Worm (Caenorhabditis elegans) whole organism, L1 larva: ENCODE results near the gene del-1.
A peak's percentile ranks its signal among the peaks of the same experiment; 100 is the strongest.

ENCODE experiments used
- C04F5.9 ChIP-seq: sonication (generic microtip); optimal IDR thresholded peaks from 2 replicates; lab custom pipeline; 2016; ENCODE audit warnings: missing genetic modification characterization, missing compliant biosample characterization
- blmp-1 ChIP-seq: fragments of 150-350 bp; optimal IDR thresholded peaks from 2 replicates; lab custom pipeline; 2014; ENCODE audit warnings: missing biosample characterization, missing genetic modification characterization
- ceh-63 ChIP-seq: fragments of 200-800 bp; sonication (Bioruptor generic); optimal IDR thresholded peaks from 2 replicates; lab custom pipeline; 2018; ENCODE audit warnings: mild to moderate bottlenecking, missing genetic modification characterization, missing compliant biosample characterization
- ceh-8 ChIP-seq: fragments of 200-800 bp; sonication (Bioruptor generic); optimal IDR thresholded peaks from 2 replicates; lab custom pipeline; 2018; ENCODE audit warnings: mild to moderate bottlenecking, missing genetic modification characterization, moderate library complexity, missing compliant biosample characterization
- efl-3 ChIP-seq: fragments of 200-800 bp; sonication (Bioruptor generic); optimal IDR thresholded peaks from 2 replicates; lab custom pipeline; 2018; ENCODE audit warnings: mild to moderate bottlenecking, missing genetic modification characterization, missing compliant biosample characterization
- egl-13 ChIP-seq: sonication (generic microtip); optimal IDR thresholded peaks from 2 replicates; lab custom pipeline; 2016; ENCODE audit warnings: missing genotype, missing genetic modification reagents, missing genetic modification characterization, missing compliant biosample characterization
- elt-3 ChIP-seq, 6 experiments: fragments of 150-350 bp in 1 of 6; sonication (generic microtip); optimal IDR thresholded peaks; 2 replicates each; lab custom pipeline; 2017 to 2018; ENCODE audit warnings: missing biosample characterization in 6 of 6, missing genetic modification characterization in 6 of 6, inconsistent platforms in 1 of 6
- fkh-10 ChIP-seq: sonication (generic microtip); optimal IDR thresholded peaks from 2 replicates; lab custom pipeline; 2017; ENCODE audit warnings: missing biosample characterization, missing genetic modification reagents, missing genetic modification characterization
- fkh-4 ChIP-seq: sonication (generic microtip); optimal IDR thresholded peaks from 2 replicates; lab custom pipeline; 2016; ENCODE audit warnings: missing compliant biosample characterization, missing genetic modification characterization, borderline replicate concordance
- lin-14 ChIP-seq: fragments of 200-800 bp; sonication (Bioruptor generic); optimal IDR thresholded peaks from 2 replicates; lab custom pipeline; 2018; ENCODE audit warnings: mild to moderate bottlenecking, missing genetic modification characterization, moderate library complexity, missing compliant biosample characterization
- lin-15B ChIP-seq: fragments of 150-350 bp; sonication (generic microtip); optimal IDR thresholded peaks from 3 replicates; lab custom pipeline; 2014; ENCODE audit warnings: missing biosample characterization, missing genetic modification characterization
- mdl-1 ChIP-seq, 2 experiments: fragments of 150-350 bp; optimal IDR thresholded peaks; 2 replicates each; lab custom pipeline; 2014 to 2017; ENCODE audit warnings: missing biosample characterization in 2 of 2, missing genetic modification characterization in 2 of 2, inconsistent platforms in 1 of 2
- nhr-11 ChIP-seq: fragments of 150-350 bp; optimal IDR thresholded peaks from 2 replicates; lab custom pipeline; 2014; ENCODE audit warnings: missing biosample characterization, missing genetic modification characterization
- nhr-12 ChIP-seq: sonication (generic microtip); optimal IDR thresholded peaks from 2 replicates; lab custom pipeline; 2017; ENCODE audit warnings: missing biosample characterization, missing genetic modification characterization
- nhr-28 ChIP-seq: fragments of 150-350 bp; optimal IDR thresholded peaks from 2 replicates; lab custom pipeline; 2014; ENCODE audit warnings: missing biosample characterization, missing genetic modification characterization
- nhr-47 ChIP-seq: sonication (generic microtip); optimal IDR thresholded peaks from 2 replicates; lab custom pipeline; 2016; ENCODE audit warnings: mild to moderate bottlenecking, missing genetic modification characterization, moderate library complexity, missing compliant biosample characterization
- nhr-71 ChIP-seq: sonication (generic microtip); optimal IDR thresholded peaks from 2 replicates; lab custom pipeline; 2016; ENCODE audit warnings: mild to moderate bottlenecking, missing genetic modification characterization, moderate library complexity, missing compliant biosample characterization
- nhr-84 ChIP-seq: sonication (generic microtip); optimal IDR thresholded peaks from 2 replicates; lab custom pipeline; 2017; ENCODE audit warnings: missing biosample characterization, missing genetic modification characterization
- nhr-85 ChIP-seq: sonication (generic microtip); peaks from one replicate; lab custom pipeline; 2016; ENCODE audit warnings: missing genetic modification characterization, inconsistent platforms, missing compliant biosample characterization
- nhr-90 ChIP-seq: sonication (generic microtip); optimal IDR thresholded peaks from 2 replicates; lab custom pipeline; 2016; ENCODE audit warnings: mild to moderate bottlenecking, missing genetic modification characterization, missing compliant biosample characterization; ENCODE audit not compliant: poor library complexity
- pax-3 ChIP-seq: fragments of 200-800 bp; sonication (Bioruptor generic); optimal IDR thresholded peaks from 2 replicates; lab custom pipeline; 2018; ENCODE audit warnings: mild to moderate bottlenecking, missing genetic modification characterization, moderate library complexity, missing compliant biosample characterization
- pqm-1 ChIP-seq: sonication (generic microtip); optimal IDR thresholded peaks from 3 replicates; lab custom pipeline; 2017; ENCODE audit warnings: missing biosample characterization, missing genetic modification characterization
- skn-1 ChIP-seq: fragments of 150-350 bp; optimal IDR thresholded peaks from 2 replicates; lab custom pipeline; 2014; ENCODE audit warnings: missing biosample characterization, missing genetic modification characterization
- snpc-4 ChIP-seq: fragments of 150-350 bp; optimal IDR thresholded peaks from 2 replicates; lab custom pipeline; 2014; ENCODE audit warnings: missing biosample characterization, missing genetic modification characterization
- snu-23 ChIP-seq: sonication (generic microtip); optimal IDR thresholded peaks from 2 replicates; lab custom pipeline; 2016; ENCODE audit warnings: missing genetic modification characterization, missing compliant biosample characterization
- sup-37 ChIP-seq: fragments of 200-800 bp; sonication (Bioruptor generic); optimal IDR thresholded peaks from 2 replicates; lab custom pipeline; 2018; ENCODE audit warnings: mild to moderate bottlenecking, missing genetic modification characterization, missing compliant biosample characterization
- tbx-2 ChIP-seq: sonication (generic microtip); optimal IDR thresholded peaks from 2 replicates; lab custom pipeline; 2016; ENCODE audit warnings: missing genetic modification characterization, missing compliant biosample characterization
- unc-86 ChIP-seq: sonication (generic microtip); optimal IDR thresholded peaks from 2 replicates; lab custom pipeline; 2016; ENCODE audit warnings: missing genetic modification characterization, missing compliant biosample characterization
- unc-98 ChIP-seq: fragments of 200-800 bp; sonication (Bioruptor generic); IDR thresholded peaks from 2 replicates; pipeline ENCODE4 v1.3.6; 2022; ENCODE audit warnings: missing genetic modification characterization, missing compliant biosample characterization
- ztf-4 ChIP-seq: fragments of 150-350 bp; optimal IDR thresholded peaks from 2 replicates; lab custom pipeline; 2014; ENCODE audit warnings: missing biosample characterization, missing genetic modification characterization

del-1 gene

DNA sequence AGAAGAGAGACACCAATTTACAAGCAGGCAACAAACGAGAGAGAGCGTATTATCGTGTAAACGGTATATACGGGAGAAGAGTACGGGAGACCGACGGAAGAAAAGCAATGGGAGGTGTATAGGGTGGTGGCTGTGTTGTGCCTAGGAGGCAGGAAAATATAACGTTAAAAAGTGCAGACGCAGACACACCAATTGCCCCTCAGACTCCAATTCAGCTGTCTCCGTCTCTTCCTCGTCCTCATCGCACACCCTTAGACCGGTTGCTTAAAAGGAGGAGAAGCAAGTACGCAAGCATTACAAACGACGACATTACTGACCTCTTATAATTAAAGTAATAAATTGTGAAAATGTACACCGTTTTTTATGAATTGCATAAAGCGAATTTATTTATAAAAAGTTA lies 44.5 kb downstream of the del-1 start (continued):
- no peak for TF ChIP-seq C04F5.9 (tag; lab: Kevin White, UChicago)
- no peak for TF ChIP-seq sup-37 (GFP tag; lab: Kevin White, UChicago)
- no peak for TF ChIP-seq pqm-1
- TF ChIP-seq nhr-84 (tag; lab: Kevin White, UChicago) = no peak
- peak; percentile 44 for TF ChIP-seq ceh-8
- peak; percentile 77 for TF ChIP-seq nhr-90 (tag; lab: Kevin White, UChicago)
- peak; percentile 16 for TF ChIP-seq lin-15B (tag; lab: Kevin White, UChicago)
- no peak for TF ChIP-seq nhr-28 (tag; lab: Kevin White, UChicago)
- peak; percentile 48 for TF ChIP-seq egl-13
- TF ChIP-seq ceh-63 (GFP tag; lab: Kevin White, UChicago) = no peak
- no peak for TF ChIP-seq unc-98 (GFP tag; lab: Robert Waterston, UW)
- no peak for TF ChIP-seq fkh-4

DNA sequence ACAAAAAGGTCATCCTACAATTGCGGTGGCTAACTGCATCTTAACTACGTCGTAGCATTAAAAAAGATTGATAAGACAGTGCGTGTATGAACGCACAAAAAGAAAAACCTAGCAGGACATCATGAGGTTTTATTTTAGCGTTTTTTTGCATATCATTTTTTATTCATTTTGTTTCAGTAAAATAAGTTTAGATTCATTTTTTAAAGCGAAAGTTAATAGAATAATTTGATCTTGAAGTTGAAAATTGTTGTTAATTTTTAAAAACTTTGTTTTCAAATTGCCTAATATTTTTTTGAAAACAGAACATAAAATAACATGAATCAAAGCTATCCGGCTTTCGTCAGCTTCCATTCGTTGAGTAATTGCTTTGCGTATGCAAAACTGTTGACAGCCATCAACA lies 45.7 kb downstream of the del-1 start, which contains the start of gene prx-1:
Gene prx-1 (plus strand): TSS at position 301 of the 400 bp plus-strand sequence.
- TF ChIP-seq snu-23 = no peak
- no peak for TF ChIP-seq tbx-2 (tag; lab: Kevin White, UChicago)
- peak in 1 of 6 experiments; percentile 14 for TF ChIP-seq elt-3 (tag; optimal IDR thresholded peaks at IDR 0.05; lab: Kevin White, UChicago)

DNA sequence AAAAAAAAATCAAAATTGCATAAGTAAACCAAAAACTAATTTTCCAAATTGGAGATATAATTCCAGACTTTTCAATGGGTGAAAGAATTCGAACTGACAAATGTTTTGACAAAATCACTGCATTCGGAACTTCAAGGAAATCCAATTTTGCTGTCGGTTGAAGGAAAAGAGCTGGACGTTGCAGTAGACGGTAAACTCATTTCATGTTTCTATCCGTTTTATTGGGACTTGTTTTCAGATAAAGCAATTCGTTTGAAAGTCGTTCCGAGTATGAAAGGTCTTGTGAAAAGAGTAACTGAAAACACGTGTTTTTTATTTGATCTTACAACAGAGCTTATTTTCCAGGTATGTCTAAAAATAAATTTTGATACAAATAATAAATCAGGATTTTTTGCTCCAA lies 48.3 kb downstream of the del-1 start:
- TF ChIP-seq lin-14 (GFP tag; lab: Kevin White, UChicago) (peak; percentile 6), nhr-47 (tag; lab: Kevin White, UChicago) (no peak), fkh-10 (GFP tag; lab: Kevin White, UChicago) (peak; percentile 51)

DNA sequence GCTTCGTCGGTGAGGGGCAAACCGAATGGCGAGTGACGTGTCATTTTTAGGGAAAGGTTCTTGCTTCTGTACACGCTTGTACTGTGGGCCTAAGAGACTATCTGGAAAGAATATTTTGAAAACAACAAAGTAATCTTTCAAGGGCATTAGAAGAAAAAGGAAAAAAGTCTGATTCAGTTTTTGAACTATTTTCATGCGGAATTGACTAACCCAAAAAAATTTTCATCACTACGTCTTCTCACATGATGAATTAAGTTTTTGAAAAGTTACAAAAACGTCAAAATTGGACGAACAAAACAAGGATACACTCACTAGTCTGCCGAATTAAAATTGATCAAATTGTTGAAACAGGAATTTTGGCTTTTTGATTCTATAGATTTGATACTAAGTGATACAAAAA lies 52.4 kb downstream of the del-1 start, which contains the start of gene C11H1.9:
Gene C11H1.9 (minus strand): TSS at position 101 of the 400 bp plus-strand sequence.
- TF ChIP-seq skn-1 (tag; lab: Kevin White, UChicago) (no peak), nhr-85 (peak; percentile 32)

DNA sequence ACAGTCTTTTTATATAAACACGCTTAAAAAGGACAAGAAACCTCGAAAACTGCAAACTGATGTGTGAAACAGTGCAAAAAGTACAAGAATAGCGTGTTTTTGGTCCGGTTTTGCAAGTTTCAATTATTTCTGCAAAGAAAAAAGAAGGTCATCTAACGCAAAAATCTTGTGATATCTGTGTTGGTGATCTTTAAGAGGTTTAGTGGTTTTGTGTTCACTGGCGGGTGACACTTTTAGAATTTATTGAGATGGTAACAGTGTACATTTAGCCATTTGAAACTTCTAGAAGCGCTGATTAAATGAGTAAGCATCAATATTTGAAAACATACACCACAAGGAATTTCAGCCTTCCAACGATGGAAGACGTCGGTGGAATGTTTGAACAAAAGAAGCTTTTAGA lies 54.9 kb downstream of the del-1 start:
- TF ChIP-seq blmp-1 (peak; percentile 8), nhr-85 (peak; percentile 56), lin-14 (GFP tag; lab: Kevin White, UChicago) (no peak)

DNA sequence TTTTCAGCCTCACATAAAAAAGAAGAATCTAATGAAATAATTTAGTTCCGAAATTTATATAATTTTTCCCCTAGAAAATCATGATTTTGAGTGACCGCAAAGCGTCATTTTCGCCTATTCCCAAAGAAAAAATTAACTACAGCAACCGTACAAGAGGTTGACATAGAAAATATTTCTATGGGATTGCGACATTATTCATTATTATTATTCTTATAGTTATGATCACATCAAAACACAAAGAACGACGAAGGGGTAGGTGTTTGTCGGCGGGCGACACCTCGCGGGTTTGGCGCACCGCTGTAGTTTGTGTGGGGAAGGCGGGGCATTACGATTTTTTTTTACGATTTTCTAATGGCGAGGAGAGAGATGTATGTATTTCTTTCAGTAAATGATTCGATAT lies 56.4 kb downstream of the del-1 start:
- TF ChIP-seq nhr-11 (tag; lab: Kevin White, UChicago) (no peak), snpc-4 (tag; lab: Kevin White, UChicago) (peak; percentile 84), nhr-12 (tag; lab: Kevin White, UChicago) (no peak), skn-1 (tag; lab: Kevin White, UChicago) (no peak), nhr-71 (peak; percentile 57), nhr-85 (peak; percentile 25), unc-86 (tag; lab: Kevin White, UChicago) (no peak)

DNA sequence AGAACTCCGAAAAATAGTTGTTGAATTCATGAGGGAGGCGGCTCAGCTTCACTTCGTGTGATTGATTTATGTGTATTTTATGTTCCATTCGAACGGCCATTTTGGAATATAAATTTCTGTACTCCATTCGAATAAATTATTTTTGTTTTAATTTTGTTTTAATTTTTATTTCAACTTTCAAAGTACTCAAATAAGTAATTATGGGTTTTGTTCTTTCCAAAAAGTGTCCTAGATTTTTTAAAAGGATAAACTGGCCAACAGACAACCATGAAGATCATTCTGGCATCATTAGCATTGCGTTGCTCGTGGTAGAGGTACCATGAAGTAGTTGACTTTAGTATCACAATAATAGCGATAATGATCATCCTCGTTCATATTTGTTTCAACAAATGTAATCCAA lies 58.7 kb downstream of the del-1 start:
- TF ChIP-seq pax-3 (tag; lab: Kevin White, UChicago) (no peak), efl-3 (GFP tag; lab: Kevin White, UChicago) (no peak), nhr-11 (tag; lab: Kevin White, UChicago) (no peak), ztf-4 (tag; lab: Kevin White, UChicago) (no peak), nhr-47 (tag; lab: Kevin White, UChicago) (no peak), tbx-2 (tag; lab: Kevin White, UChicago) (no peak), blmp-1 (no peak), mdl-1 (tag; optimal IDR thresholded peaks at IDR 0.05; lab: Kevin White, UChicago) (no peak)
